Worm (Caenorhabditis elegans) whole organism, L4 larva: ENCODE measurements around the gene C35A5.4.

ENCODE experiments used
- F10B5.3 ChIP-seq: sonication (generic microtip); optimal IDR thresholded peaks from 2 replicates; lab custom pipeline; 2016; ENCODE audit warnings: mild to moderate bottlenecking, missing genetic modification characterization, missing compliant biosample characterization
- F26F4.8 ChIP-seq: fragments of 200-800 bp; sonication (Bioruptor generic); conservative IDR thresholded peaks from 2 replicates; pipeline ENCODE4 v1.3.6; 2022; ENCODE audit warnings: missing genetic modification characterization, missing compliant biosample characterization
- F49E8.2 ChIP-seq: sonication (generic microtip); optimal IDR thresholded peaks from 2 replicates; lab custom pipeline; 2016; ENCODE audit warnings: missing compliant biosample characterization, mild to moderate bottlenecking, missing genetic modification characterization, borderline replicate concordance
- R02D3.7 ChIP-seq: fragments of 150-350 bp; sonication (generic microtip); optimal IDR thresholded peaks from 3 replicates; lab custom pipeline; 2014; ENCODE audit warnings: missing biosample characterization, missing genetic modification characterization
- T20F7.1 ChIP-seq: fragments of 200-800 bp; sonication (Bioruptor generic); optimal IDR thresholded peaks from 2 replicates; lab custom pipeline; 2018; ENCODE audit warnings: mild to moderate bottlenecking, missing genetic modification characterization, missing compliant biosample characterization
- Y105C5A.15 ChIP-seq: fragments of 200-800 bp; sonication (Bioruptor generic); IDR thresholded peaks from 2 replicates; pipeline ENCODE4 v1.3.6; 2022; ENCODE audit warnings: missing genetic modification characterization, missing compliant biosample characterization
- ZK546.5 ChIP-seq, 2 experiments: sonication (generic microtip); optimal IDR thresholded peaks; 2 replicates each; lab custom pipeline; 2017; ENCODE audit warnings: missing biosample characterization in 2 of 2, missing genetic modification characterization in 2 of 2
- aha-1 ChIP-seq: fragments of 150-350 bp; peaks from one replicate; lab custom pipeline; 2014; ENCODE audit warnings: missing biosample characterization, missing genetic modification characterization
- aly-2 ChIP-seq: sonication (generic microtip); optimal IDR thresholded peaks from 2 replicates; lab custom pipeline; 2018; ENCODE audit warnings: missing biosample characterization, missing genetic modification characterization
- ama-1 ChIP-seq: fragments of 150-350 bp; optimal IDR thresholded peaks from 2 replicates; lab custom pipeline; 2014; ENCODE audit warnings: inconsistent platforms, mixed read lengths
- arid-1 ChIP-seq: fragments of 200-800 bp; sonication (Bioruptor generic); conservative IDR thresholded peaks from 2 replicates; pipeline ENCODE4 v1.3.6; 2022; ENCODE audit warnings: missing genetic modification reagents, missing genetic modification characterization, missing compliant biosample characterization
- attf-4 ChIP-seq: sonication (generic microtip); optimal IDR thresholded peaks from 3 replicates; lab custom pipeline; 2017; ENCODE audit warnings: missing biosample characterization, missing genetic modification characterization
- ceh-20 ChIP-seq: fragments of 200-800 bp; sonication (Bioruptor generic); IDR thresholded peaks from 2 replicates; pipeline ENCODE4 v1.3.6; 2022; ENCODE audit warnings: missing genetic modification reagents, missing genetic modification characterization, missing compliant biosample characterization
- ceh-28 ChIP-seq: fragments of 150-350 bp; optimal IDR thresholded peaks from 2 replicates; lab custom pipeline; 2014; ENCODE audit warnings: missing biosample characterization, missing genetic modification reagents, missing genetic modification characterization
- ceh-32 ChIP-seq: sonication (generic microtip); optimal IDR thresholded peaks from 2 replicates; lab custom pipeline; 2016; ENCODE audit warnings: mild to moderate bottlenecking, missing genetic modification characterization, missing compliant biosample characterization; ENCODE audit not compliant: poor library complexity
- ceh-44 ChIP-seq: fragments of 200-800 bp; sonication (Bioruptor generic); IDR thresholded peaks from 2 replicates; pipeline ENCODE4 v1.3.6; 2022; ENCODE audit warnings: missing genetic modification reagents, missing genetic modification characterization, missing compliant biosample characterization
- ceh-62 ChIP-seq: sonication (generic microtip); optimal IDR thresholded peaks from 2 replicates; lab custom pipeline; 2017; ENCODE audit warnings: missing biosample characterization, missing genetic modification characterization
- ctbp-1 ChIP-seq: fragments of 200-800 bp; sonication (Bioruptor generic); IDR thresholded peaks from 2 replicates; pipeline ENCODE4 v1.3.6; 2022; ENCODE audit warnings: missing genetic modification reagents, missing genetic modification characterization, missing compliant biosample characterization
- daf-12 ChIP-seq: fragments of 150-350 bp; optimal IDR thresholded peaks from 2 replicates; lab custom pipeline; 2014; ENCODE audit warnings: missing biosample characterization, missing genetic modification reagents, missing genetic modification characterization
- daf-8 ChIP-seq: fragments of 200-800 bp; sonication (Bioruptor generic); IDR thresholded peaks from 2 replicates; pipeline ENCODE4 v1.3.6; 2022; ENCODE audit warnings: missing genetic modification characterization, missing compliant biosample characterization
- dmd-8 ChIP-seq: fragments of 200-800 bp; sonication (Bioruptor generic); IDR thresholded peaks from 2 replicates; pipeline ENCODE4 v1.3.6; 2022; ENCODE audit warnings: missing genetic modification characterization, missing compliant biosample characterization
- dmd-9 ChIP-seq: fragments of 200-800 bp; sonication (Bioruptor generic); IDR thresholded peaks from 2 replicates; pipeline ENCODE4 v1.3.6; 2022; ENCODE audit warnings: missing genetic modification reagents, missing genetic modification characterization, missing compliant biosample characterization
- egl-27 ChIP-seq: sonication (generic microtip); optimal IDR thresholded peaks from 3 replicates; lab custom pipeline; 2017; ENCODE audit warnings: missing biosample characterization, missing genetic modification reagents, missing genetic modification characterization
- gei-8 ChIP-seq: fragments of 200-800 bp; sonication (Bioruptor generic); optimal IDR thresholded peaks from 2 replicates; lab custom pipeline; 2018; ENCODE audit warnings: mild to moderate bottlenecking, missing genetic modification characterization, missing compliant biosample characterization
- hif-1 ChIP-seq, 2 experiments: sonication (generic microtip); optimal IDR thresholded peaks; 2 replicates each; lab custom pipeline; 2016 to 2017; ENCODE audit warnings: missing compliant biosample characterization in 2 of 2, missing genetic modification characterization in 2 of 2, missing genetic modification reagents in 2 of 2, missing genotype in 2 of 2, mild to moderate bottlenecking in 1 of 2
- lim-7 ChIP-seq: fragments of 200-800 bp; sonication (Bioruptor generic); IDR thresholded peaks from 2 replicates; pipeline ENCODE4 v1.3.6; 2022; ENCODE audit warnings: missing genetic modification characterization, missing compliant biosample characterization
- lir-3 ChIP-seq: sonication (generic microtip); optimal IDR thresholded peaks from 2 replicates; lab custom pipeline; 2016; ENCODE audit warnings: mild to moderate bottlenecking, missing genetic modification characterization, missing compliant biosample characterization
- lsy-2 ChIP-seq, 2 experiments: fragments of 150-350 bp in 1 of 2; sonication (generic microtip) in 1 of 2; optimal IDR thresholded peaks; 2 replicates each; lab custom pipeline; 2014 to 2017; ENCODE audit warnings: missing biosample characterization in 2 of 2, missing genetic modification characterization in 2 of 2
- madf-5 ChIP-seq, 2 experiments: fragments of 200-800 bp; sonication (Bioruptor generic); IDR thresholded peaks; 2 replicates each; pipeline ENCODE4 v1.3.6; 2022; ENCODE audit warnings: missing compliant biosample characterization in 2 of 2, missing genetic modification characterization in 2 of 2
- mdl-1 ChIP-seq, 2 experiments: fragments of 150-350 bp in 1 of 2; sonication (generic microtip) in 1 of 2; optimal IDR thresholded peaks; 2 replicates each; lab custom pipeline; 2014 to 2017; ENCODE audit warnings: missing biosample characterization in 2 of 2, missing genetic modification characterization in 2 of 2
- mep-1 ChIP-seq: fragments of 150-350 bp; sonication (generic microtip); optimal IDR thresholded peaks from 3 replicates; lab custom pipeline; 2014; ENCODE audit warnings: missing biosample characterization, missing genetic modification characterization
- mes-2 ChIP-seq: sonication (generic microtip); optimal IDR thresholded peaks from 2 replicates; lab custom pipeline; 2016; ENCODE audit warnings: missing genotype, mild to moderate bottlenecking, missing genetic modification characterization, missing compliant biosample characterization; ENCODE audit not compliant: poor library complexity, severe bottlenecking
- mxl-2 ChIP-seq: fragments of 200-800 bp; sonication (Bioruptor generic); conservative IDR thresholded peaks from 2 replicates; pipeline ENCODE4 v1.3.6; 2022; ENCODE audit warnings: missing genetic modification reagents, missing genetic modification characterization, missing compliant biosample characterization
- nhr-10 ChIP-seq: fragments of 150-350 bp; optimal IDR thresholded peaks from 2 replicates; lab custom pipeline; 2014; ENCODE audit warnings: missing biosample characterization, missing genetic modification characterization
- nhr-111 ChIP-seq: fragments of 200-800 bp; sonication (Bioruptor generic); optimal IDR thresholded peaks from 2 replicates; lab custom pipeline; 2018; ENCODE audit warnings: mild to moderate bottlenecking, missing genetic modification characterization, missing compliant biosample characterization
- nhr-237 ChIP-seq: sonication (generic microtip); optimal IDR thresholded peaks from 2 replicates; lab custom pipeline; 2017; ENCODE audit warnings: missing biosample characterization, missing genetic modification characterization
- nhr-42 ChIP-seq: fragments of 200-800 bp; sonication (Bioruptor generic); IDR thresholded peaks from 2 replicates; pipeline ENCODE4 v1.3.6; 2022; ENCODE audit warnings: missing genetic modification characterization, missing compliant biosample characterization
- nhr-6 ChIP-seq: fragments of 150-350 bp; optimal IDR thresholded peaks from 2 replicates; lab custom pipeline; 2014; ENCODE audit warnings: missing biosample characterization, missing genetic modification characterization
- rbr-2 ChIP-seq: sonication (generic microtip); optimal IDR thresholded peaks from 2 replicates; lab custom pipeline; 2016; ENCODE audit warnings: missing genotype, missing genetic modification characterization, missing compliant biosample characterization
- saeg-2 ChIP-seq: fragments of 200-800 bp; sonication (Bioruptor generic); IDR thresholded peaks from 2 replicates; pipeline ENCODE4 v1.3.6; 2022; ENCODE audit warnings: missing genetic modification reagents, missing genetic modification characterization, missing compliant biosample characterization
- sdz-12 ChIP-seq: fragments of 200-800 bp; sonication (Bioruptor generic); optimal IDR thresholded peaks from 2 replicates; lab custom pipeline; 2018; ENCODE audit warnings: mild to moderate bottlenecking, missing genetic modification characterization, missing compliant biosample characterization
- skn-1 ChIP-seq: fragments of 150-350 bp; optimal IDR thresholded peaks from 2 replicates; lab custom pipeline; 2014; ENCODE audit warnings: missing biosample characterization, missing genetic modification characterization
- snpc-1.2 ChIP-seq: fragments of 200-800 bp; sonication (Bioruptor generic); IDR thresholded peaks from 2 replicates; pipeline ENCODE4 v1.3.6; 2022; ENCODE audit warnings: missing genetic modification reagents, missing genetic modification characterization, missing compliant biosample characterization
- tag-97 ChIP-seq: fragments of 200-800 bp; sonication (Bioruptor generic); IDR thresholded peaks from 2 replicates; pipeline ENCODE4 v1.3.6; 2022; ENCODE audit warnings: missing genetic modification characterization, missing compliant biosample characterization
- unc-130 ChIP-seq: sonication (generic microtip); optimal IDR thresholded peaks from 2 replicates; lab custom pipeline; 2016; ENCODE audit warnings: missing genetic modification reagents, missing genetic modification characterization, missing compliant biosample characterization
- unc-39 ChIP-seq: sonication (generic microtip); optimal IDR thresholded peaks from 2 replicates; lab custom pipeline; 2017; ENCODE audit warnings: missing biosample characterization, missing genetic modification characterization
- unc-62 ChIP-seq, 3 experiments: fragments of 150-350 bp in 1 of 3; sonication (generic microtip); optimal IDR thresholded peaks in 2 of 3; peaks in 1 of 3; 1 replicate in 1 of 3; 2 replicates in 2 of 3; lab custom pipeline; 2014 to 2017; ENCODE audit warnings: missing biosample characterization in 3 of 3, missing genetic modification characterization in 3 of 3, missing genetic modification reagents in 3 of 3, missing genotype in 1 of 3
- vab-7 ChIP-seq: fragments of 200-800 bp; sonication (Bioruptor generic); IDR thresholded peaks from 2 replicates; pipeline ENCODE4 v1.3.6; 2022; ENCODE audit warnings: missing genetic modification reagents, missing genetic modification characterization, missing compliant biosample characterization
- zfp-3 ChIP-seq: fragments of 200-800 bp; sonication (Bioruptor generic); conservative IDR thresholded peaks from 2 replicates; pipeline ENCODE4 v1.3.6; 2022; ENCODE audit warnings: missing genetic modification reagents, missing genetic modification characterization, missing compliant biosample characterization
- zip-11 ChIP-seq: fragments of 200-800 bp; sonication (Bioruptor generic); IDR thresholded peaks from 2 replicates; pipeline ENCODE4 v1.3.6; 2022; ENCODE audit warnings: missing genetic modification characterization, missing compliant biosample characterization
- zip-2 ChIP-seq: fragments of 150-350 bp; optimal IDR thresholded peaks from 2 replicates; lab custom pipeline; 2014; ENCODE audit warnings: missing biosample characterization, missing genetic modification characterization
- ztf-7 ChIP-seq: fragments of 150-350 bp; optimal IDR thresholded peaks from 2 replicates; lab custom pipeline; 2014; ENCODE audit warnings: missing biosample characterization, missing genetic modification characterization

The C35A5.4 gene

ce11 chrV:10468190-10468589 is 28.6 kb upstream of the C35A5.4 start, which contains the start of gene egl-9:
egl-9 (plus strand) TSS chrV:10468517.
- TF ChIP-seq nhr-237 (tag; lab: Kevin White, UChicago): no peak
- no peak for TF ChIP-seq nhr-42
- TF ChIP-seq saeg-2 (GFP tag; lab: Robert Waterston, UW): no peak
- TF ChIP-seq sdz-12: no peak
- TF ChIP-seq R02D3.7 (tag; lab: Kevin White, UChicago): no peak
- peak in 1 of 2 experiments; percentile 57 for TF ChIP-seq lsy-2 (tag; optimal IDR thresholded peaks at IDR 0.05; lab: Kevin White, UChicago)
- peak; percentile 78 to 98 for TF ChIP-seq hif-1 (tag; optimal IDR thresholded peaks at IDR 0.05; lab: Kevin White, UChicago)
- no peak for TF ChIP-seq nhr-6 (tag; lab: Kevin White, UChicago)
- TF ChIP-seq nhr-111: no peak
- no peak for TF ChIP-seq mep-1
- no peak for TF ChIP-seq daf-8
- TF ChIP-seq zip-2 (tag; lab: Kevin White, UChicago): no peak
- peak; percentile 59 for TF ChIP-seq ama-1 (lab: Kevin White, UChicago)
- no peak for TF ChIP-seq madf-5 (GFP tag; IDR thresholded peaks at IDR 0.05; lab: Robert Waterston, UW)
- TF ChIP-seq T20F7.1 (GFP tag; lab: Kevin White, UChicago): no peak
- TF ChIP-seq Y105C5A.15 (GFP tag; lab: Robert Waterston, UW): no peak
- TF ChIP-seq nhr-10: no peak
- TF ChIP-seq zip-11 (GFP tag; lab: Robert Waterston, UW): no peak
- TF ChIP-seq aly-2 (tag; lab: Kevin White, UChicago): no peak
- peak in 1 of 2 experiments; percentile 62 for TF ChIP-seq mdl-1 (tag; optimal IDR thresholded peaks at IDR 0.05; lab: Kevin White, UChicago)
- TF ChIP-seq arid-1 (GFP tag; lab: Robert Waterston, UW): no peak
- peak; percentile 55 for TF ChIP-seq mes-2 (tag; lab: Kevin White, UChicago)
- TF ChIP-seq F26F4.8 (GFP tag; lab: Robert Waterston, UW): no peak
- TF ChIP-seq dmd-8 (GFP tag; lab: Robert Waterston, UW): no peak
- no peak for TF ChIP-seq ceh-28 (tag; lab: Kevin White, UChicago)
- peak; percentile 99 for TF ChIP-seq aha-1 (tag; lab: Kevin White, UChicago)
- no peak for TF ChIP-seq unc-130 (GFP tag; lab: Kevin White, UChicago)
- no peak for TF ChIP-seq ceh-44 (GFP tag; lab: Robert Waterston, UW)
- TF ChIP-seq lim-7 (GFP tag; lab: Robert Waterston, UW): no peak
- no peak for TF ChIP-seq daf-12 (tag; lab: Kevin White, UChicago)
- no peak for TF ChIP-seq ZK546.5 (tag; optimal IDR thresholded peaks at IDR 0.05; lab: Kevin White, UChicago)
- TF ChIP-seq rbr-2 (tag; lab: Kevin White, UChicago): no peak
- TF ChIP-seq ztf-7: no peak
- TF ChIP-seq unc-39 (tag; lab: Kevin White, UChicago): no peak
- TF ChIP-seq zfp-3 (GFP tag; lab: Robert Waterston, UW): peak; percentile 56
- TF ChIP-seq gei-8 (GFP tag; lab: Kevin White, UChicago): no peak
- 0 out of 2 replicates have a peak, but pooled peaks have one; percentile 48 for TF ChIP-seq ceh-20 (GFP tag; lab: Robert Waterston, UW)
- TF ChIP-seq F49E8.2: no peak
- no peak for TF ChIP-seq ceh-32 (tag; lab: Kevin White, UChicago)
- TF ChIP-seq vab-7 (GFP tag; lab: Robert Waterston, UW): no peak
- TF ChIP-seq unc-62 (GFP tag; optimal IDR thresholded peaks at IDR 0.05 in 1 of 2; lab: Kevin White, UChicago): peak in 1 of 2 experiments; percentile 24
- no peak for TF ChIP-seq unc-62 (tag; optimal IDR thresholded peaks at IDR 0.05; lab: Kevin White, UChicago)
- no peak for TF ChIP-seq mxl-2 (GFP tag; lab: Robert Waterston, UW)
- no peak for TF ChIP-seq attf-4 (tag; lab: Kevin White, UChicago)
- no peak for TF ChIP-seq skn-1 (tag; lab: Kevin White, UChicago)
- no peak for TF ChIP-seq lir-3
- no peak for TF ChIP-seq tag-97 (GFP tag; lab: Robert Waterston, UW)
- no peak for TF ChIP-seq egl-27 (tag; lab: Kevin White, UChicago)
- no peak; the same call in 1 of the 2 replicates for TF ChIP-seq ctbp-1 (GFP tag; lab: Robert Waterston, UW)
- TF ChIP-seq F10B5.3 (tag; lab: Kevin White, UChicago): no peak
- TF ChIP-seq snpc-1.2 (GFP tag; lab: Robert Waterston, UW): no peak
- no peak for TF ChIP-seq dmd-9 (GFP tag; lab: Robert Waterston, UW)
- TF ChIP-seq ceh-62 (tag; lab: Kevin White, UChicago): no peak
